Worm (Caenorhabditis elegans): ENCODE measurements around the gene tat-6.

DNA sequence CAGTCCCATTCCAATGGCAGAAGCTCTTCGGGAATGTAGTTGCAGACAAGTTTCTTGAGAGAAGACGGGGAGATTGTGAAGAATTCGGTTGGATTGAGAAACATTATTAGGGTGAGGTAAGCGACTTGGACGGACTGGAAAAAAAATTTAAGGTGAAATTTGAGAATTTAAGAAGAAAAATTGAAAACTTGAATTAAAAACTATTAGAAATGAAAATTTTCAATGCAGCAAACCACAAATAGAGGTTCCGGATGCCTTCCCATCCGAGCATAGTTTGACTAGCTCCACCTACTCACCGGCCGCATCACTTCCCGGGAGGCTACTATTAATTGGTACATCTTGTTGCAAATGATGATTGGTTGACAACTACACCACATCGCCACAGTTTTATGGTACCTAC, 15.2 kb upstream of the tat-6 start, which contains the start of gene Y73C8C.8:
- TF ChIP-seq nhr-237 (tag; optimal IDR thresholded peaks at IDR 0.05) (no peak), nhr-21 (tag; optimal IDR thresholded peaks at IDR 0.05) (no peak), ceh-82 (tag; optimal IDR thresholded peaks at IDR 0.05) (no peak), nhr-11 (tag; optimal IDR thresholded peaks at IDR 0.05) (no peak), nhr-129 (tag; optimal IDR thresholded peaks at IDR 0.05) (no peak), R02D3.7 (tag; optimal IDR thresholded peaks at IDR 0.05) (no peak), skn-1 (tag; optimal IDR thresholded peaks at IDR 0.05) (no peak), nhr-10 (tag; optimal IDR thresholded peaks at IDR 0.05) (no peak), sma-3 (GFP tag; optimal IDR thresholded peaks at IDR 0.05) (no peak), snpc-4 (tag; optimal IDR thresholded peaks at IDR 0.05) (no peak), ztf-4 (tag; optimal IDR thresholded peaks at IDR 0.05) (no peak), lsy-2 (tag; optimal IDR thresholded peaks at IDR 0.05) (no peak), lin-39 (tag; optimal IDR thresholded peaks at IDR 0.05) (no peak), blmp-1 (tag; optimal IDR thresholded peaks at IDR 0.05; ENCODE audit: insufficient read depth) (no peak)

Measured in whole organism, L2 larva.